Fruit fly (Drosophila melanogaster) whole organism, wandering third instar larva: ENCODE data around the gene Osi21.

Experiments used
- CG9705 ChIP-seq: fragments of 200-800 bp; sonication (Bioruptor generic); optimal IDR thresholded peaks from 2 replicates; lab custom pipeline; 2018; ENCODE audit warnings: missing biosample characterization, mild to moderate bottlenecking, missing genetic modification characterization
- GATAd ChIP-seq: sonication (Bioruptor generic); optimal IDR thresholded peaks from 2 replicates; lab custom pipeline; 2016; ENCODE audit warnings: missing biosample characterization, missing genetic modification characterization
- HLH106 ChIP-seq: fragments of 200-800 bp; optimal IDR thresholded peaks from 3 replicates; lab custom pipeline; 2019; ENCODE audit warnings: missing biosample characterization, mild to moderate bottlenecking, missing genetic modification characterization, moderate library complexity
- Hr78 ChIP-seq: fragments of >200 bp; optimal IDR thresholded peaks from 2 replicates; lab custom pipeline; 2017; ENCODE audit warnings: missing biosample characterization, missing genetic modification characterization
- Vsx2 ChIP-seq: fragments of 200-300, 225-300 bp; sonication (Bioruptor generic); optimal IDR thresholded peaks from 2 replicates; lab custom pipeline; 2018; ENCODE audit warnings: missing biosample characterization, missing genetic modification characterization; ENCODE audit not compliant: partially characterized antibody
- h ChIP-seq: fragments of 200-800 bp; sonication (Bioruptor generic); optimal IDR thresholded peaks from 3 replicates; lab custom pipeline; 2016; ENCODE audit warnings: missing biosample characterization, mild to moderate bottlenecking, missing genetic modification characterization
- pan ChIP-seq: fragments of >200 bp; optimal IDR thresholded peaks from 2 replicates; lab custom pipeline; 2017
- psq ChIP-seq: fragments of 200-800 bp; sonication (Bioruptor generic); optimal IDR thresholded peaks from 3 replicates; lab custom pipeline; 2017; ENCODE audit warnings: missing biosample characterization, mild to moderate bottlenecking, missing genetic modification characterization, moderate library complexity
- sage ChIP-seq: fragments of 200-800 bp; sonication (Bioruptor generic); optimal IDR thresholded peaks from 2 replicates; lab custom pipeline; 2016; ENCODE audit warnings: missing biosample characterization, mild to moderate bottlenecking, missing genetic modification characterization
- usp ChIP-seq: fragments of >200 bp; optimal IDR thresholded peaks from 2 replicates; lab custom pipeline; 2017; ENCODE audit warnings: missing biosample characterization, missing genetic modification characterization
- woc ChIP-seq: sonication (Bioruptor generic); optimal IDR thresholded peaks from 2 replicates; lab custom pipeline; 2016; ENCODE audit warnings: missing biosample characterization, mild to moderate bottlenecking, missing genetic modification characterization

DNA sequence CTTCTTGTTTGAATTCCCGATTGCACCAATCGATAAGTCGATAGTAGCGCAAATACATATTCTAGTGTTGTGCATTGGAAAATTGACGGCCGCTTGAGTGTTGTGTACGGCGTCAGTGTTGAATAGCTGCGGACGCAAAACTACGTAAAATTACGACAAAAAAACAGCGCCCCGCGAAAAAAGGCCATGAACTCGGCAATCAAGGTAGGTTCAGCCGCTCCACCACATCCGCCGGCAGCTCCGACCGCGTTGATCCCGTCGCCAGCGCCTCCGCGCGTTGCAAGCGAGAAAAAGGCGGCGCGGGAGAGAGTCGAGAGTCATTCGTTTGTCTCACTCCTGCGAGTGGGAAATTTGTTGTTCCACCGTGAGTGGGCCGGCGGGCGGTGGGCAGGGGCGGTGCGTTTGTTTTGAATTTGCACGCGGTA, 7.6 kb downstream of the Osi21 start, which contains the start of gene CG33695:
- TF ChIP-seq GATAd = peak; percentile 16
- peak; percentile 69 for TF ChIP-seq psq
- no peak for TF ChIP-seq Vsx2 (GFP tag; lab: Kevin White, UChicago)
- peak; percentile 83 for TF ChIP-seq h (GFP tag; lab: Kevin White, UChicago)
- no peak for TF ChIP-seq usp (GFP tag; lab: Kevin White, UChicago)
- no peak for TF ChIP-seq pan
- peak; percentile 34 for TF ChIP-seq sage (GFP tag; lab: Kevin White, UChicago)
- peak; percentile 44 for TF ChIP-seq HLH106
- TF ChIP-seq CG9705 (GFP tag; lab: Kevin White, UChicago) = peak; percentile 42
- TF ChIP-seq Hr78 (GFP tag; lab: Kevin White, UChicago) = no peak
- no peak for TF ChIP-seq woc (GFP tag; lab: Kevin White, UChicago)
